Worm (Caenorhabditis elegans) whole organism, dauer: ENCODE data around the gene F40C5.2.
"Not testable (repeated sequence)": the region's sequence is repeated elsewhere in the genome, so short reads cannot be mapped to it uniquely, and the experiment has no call there.

ENCODE experiments used
- unc-62 ChIP-seq: sonication (generic microtip); optimal IDR thresholded peaks from 2 replicates; lab custom pipeline; 2017; ENCODE audit warnings: missing biosample characterization, missing genetic modification reagents, missing genetic modification characterization

The F40C5.2 gene

DNA sequence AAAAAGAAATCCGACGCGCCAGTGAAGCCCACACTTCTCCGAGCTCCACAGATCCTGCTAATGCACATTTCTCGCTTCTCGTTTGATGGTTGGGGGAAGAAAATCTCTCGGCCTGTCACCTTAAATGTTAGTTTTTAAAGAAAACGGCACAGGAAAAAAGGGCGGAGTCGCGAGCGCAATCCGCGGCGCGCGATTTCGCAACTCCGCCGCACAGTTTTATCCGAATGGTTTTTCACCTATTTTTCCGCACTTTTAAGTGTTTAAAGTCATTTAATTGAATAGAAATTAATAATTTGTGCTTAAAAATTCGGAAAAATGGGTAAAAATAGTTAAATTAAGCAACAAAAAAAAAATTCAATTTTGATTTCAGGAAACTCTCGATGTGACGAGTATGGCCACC is 16.8 kb downstream of the F40C5.2 start:
- no peak for TF ChIP-seq unc-62

DNA sequence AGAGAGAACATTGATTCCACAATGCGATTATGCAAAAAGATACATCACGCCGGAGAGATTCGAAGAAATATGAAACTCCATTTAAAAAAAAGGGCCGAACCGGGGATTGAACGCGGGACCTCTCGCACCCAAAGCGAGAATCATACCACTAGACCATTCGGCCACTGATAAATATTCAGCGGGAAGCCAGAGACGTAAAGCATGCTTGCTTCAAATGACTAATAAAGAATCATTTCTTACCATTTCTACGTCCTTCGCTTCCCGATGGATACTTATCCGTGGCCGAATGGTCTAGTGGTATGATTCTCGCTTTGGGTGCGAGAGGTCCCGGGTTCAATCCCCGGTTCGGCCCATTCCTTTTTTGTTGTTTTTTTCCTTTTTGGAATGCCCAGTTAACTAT is 17.4 kb downstream of the F40C5.2 start:
- no peak for TF ChIP-seq unc-62

DNA sequence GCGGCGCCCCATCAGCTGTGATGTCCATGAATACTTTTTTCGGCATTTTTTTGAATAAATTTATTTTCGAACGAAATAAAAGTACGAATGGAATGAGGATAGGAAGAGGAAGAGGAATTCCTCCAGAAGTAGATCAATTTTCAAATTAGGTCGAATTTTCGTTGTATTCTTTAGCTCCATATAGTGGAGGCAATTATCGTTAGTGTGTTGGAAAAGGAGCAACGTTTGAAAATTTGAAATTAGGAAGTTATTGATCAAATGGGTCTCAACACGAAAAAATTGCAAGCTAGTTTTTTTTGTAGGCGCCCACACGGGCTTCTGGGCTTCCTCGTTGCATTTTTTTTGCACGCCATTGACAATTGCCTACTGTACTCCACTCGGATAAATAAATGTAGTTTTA is 21.3 kb downstream of the F40C5.2 start, which contains the start of gene T22F3.12:
Gene T22F3.12 (minus strand): TSS at position 101 of the 400 bp plus-strand sequence.
- TF ChIP-seq unc-62 = no peak

DNA sequence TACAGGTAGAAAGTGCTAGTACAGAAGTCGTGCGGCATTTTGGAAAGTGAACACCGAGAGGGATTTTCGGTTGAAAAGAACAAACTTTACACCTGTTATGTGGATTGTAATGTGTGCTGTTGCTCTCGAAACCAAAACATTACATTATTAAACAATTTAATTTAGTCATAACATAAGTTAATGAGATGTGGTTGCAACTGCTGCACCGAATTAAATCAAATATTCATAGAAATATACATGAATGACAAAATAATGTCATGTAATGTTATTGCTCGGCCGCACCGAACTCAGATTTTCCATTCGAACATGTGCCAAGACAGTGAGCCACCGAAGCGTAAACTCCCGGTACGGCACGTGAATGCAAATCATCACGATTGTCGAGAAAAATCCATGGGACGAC is 24.1 kb downstream of the F40C5.2 start, which contains the start of gene srh-213:
Gene srh-213 (minus strand): TSS at position 101 of the 400 bp plus-strand sequence.
- TF ChIP-seq unc-62 = no peak

DNA sequence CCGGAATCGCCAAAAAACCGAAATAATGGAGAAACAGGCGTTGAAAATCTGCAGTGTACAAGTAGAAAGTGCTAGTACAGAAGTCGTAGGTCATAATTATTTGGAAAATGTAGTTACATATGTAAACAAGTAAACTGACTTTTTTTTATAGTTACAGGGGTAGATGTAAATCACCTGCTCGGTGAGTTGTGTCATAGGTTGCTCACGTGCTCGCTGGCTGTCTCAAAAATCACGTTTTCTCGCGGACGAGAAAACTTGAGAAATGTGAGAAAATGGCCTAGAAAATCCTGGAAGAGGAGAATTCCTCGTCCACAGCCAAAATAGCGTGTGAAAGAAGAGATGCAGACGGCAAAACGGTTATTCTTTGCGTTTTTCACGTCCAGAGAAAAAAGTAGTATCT is 26.3 kb downstream of the F40C5.2 start, which contains the start of gene srh-212:
Gene srh-212 (minus strand): TSS at position 101 of the 400 bp plus-strand sequence.
- not testable (repeated sequence) for TF ChIP-seq unc-62

DNA sequence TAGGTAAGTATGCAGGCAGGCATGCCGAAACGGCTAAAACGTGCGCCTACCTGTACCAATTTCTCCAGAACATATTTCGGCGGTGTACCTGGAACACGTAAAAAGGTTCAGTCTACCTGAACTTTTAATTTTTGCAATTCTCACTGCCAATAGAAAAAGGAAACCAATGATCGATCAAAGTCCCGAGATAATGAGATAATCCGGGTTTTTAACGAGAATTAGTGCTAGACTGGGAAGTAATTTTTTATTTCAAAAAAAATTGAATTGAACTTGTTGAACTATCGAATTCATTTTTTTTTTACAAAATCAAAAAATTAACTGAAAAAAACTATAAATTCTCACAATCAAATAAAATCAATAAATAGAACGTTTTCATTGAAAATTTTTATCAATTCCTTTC is 29.8 kb downstream of the F40C5.2 start, which contains the start of gene T22F3.7:
Gene T22F3.7 (minus strand): TSS at position 101 of the 400 bp plus-strand sequence.
- TF ChIP-seq unc-62 = no peak

DNA sequence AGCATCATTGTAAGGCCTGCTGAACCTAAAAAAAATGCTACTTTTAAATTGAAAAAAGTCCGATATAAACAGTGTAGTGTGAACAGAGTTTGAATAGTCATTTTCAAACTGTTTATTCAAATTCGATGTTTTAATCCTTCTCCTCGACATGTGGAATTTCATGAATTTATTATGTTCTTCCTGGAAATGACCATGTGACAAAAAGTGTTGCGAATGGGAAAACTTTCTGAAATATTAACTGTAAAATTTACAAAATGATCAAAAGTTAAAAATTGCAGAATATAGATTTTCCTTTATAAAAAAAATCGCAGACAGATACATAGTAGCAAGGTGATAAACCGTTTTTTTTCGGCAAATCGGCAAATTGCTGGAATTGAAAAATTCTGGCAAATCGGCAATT is 34.5 kb downstream of the F40C5.2 start, which contains the start of gene T22F3.8:
Gene T22F3.8 (minus strand): TSS at position 101 of the 400 bp plus-strand sequence.
- no peak for TF ChIP-seq unc-62

DNA sequence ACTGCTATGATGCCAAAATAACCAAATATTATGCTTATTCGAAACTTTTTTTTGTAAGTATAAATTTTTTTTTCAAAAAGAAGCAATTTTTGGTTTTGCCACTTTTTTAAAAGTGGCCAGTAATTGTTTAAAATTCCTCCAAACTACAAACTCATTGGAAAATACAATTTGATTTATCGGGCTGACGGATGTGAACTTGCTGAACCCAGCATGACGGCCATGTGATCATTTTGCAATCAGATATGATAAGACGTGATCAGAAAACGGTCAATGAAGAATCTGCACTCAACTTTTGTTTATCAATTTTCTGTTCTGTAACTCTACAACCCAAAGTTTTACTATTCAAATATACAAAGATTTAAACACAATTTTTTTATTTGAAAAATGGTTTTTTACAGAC is 35.6 kb downstream of the F40C5.2 start:
- no peak for TF ChIP-seq unc-62

DNA sequence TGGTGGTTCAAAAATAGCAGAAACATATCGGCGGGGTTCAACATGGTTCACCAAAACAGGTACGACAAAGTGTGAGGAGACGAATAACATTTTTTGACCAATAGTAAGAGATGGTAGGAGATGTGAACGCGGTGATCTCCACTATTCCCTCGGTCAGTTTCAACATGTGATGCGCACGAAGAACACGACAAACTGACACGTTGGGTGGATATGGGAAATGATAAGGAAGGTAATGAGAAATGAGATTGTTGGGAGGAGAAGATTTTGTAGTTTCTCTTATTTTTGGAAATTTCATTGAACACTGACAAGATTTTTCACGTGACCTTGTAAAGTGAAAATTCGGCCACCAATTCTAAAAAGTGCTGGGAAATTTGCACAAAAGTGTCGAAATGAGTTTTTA is 39.9 kb downstream of the F40C5.2 start:
- no peak for TF ChIP-seq unc-62

DNA sequence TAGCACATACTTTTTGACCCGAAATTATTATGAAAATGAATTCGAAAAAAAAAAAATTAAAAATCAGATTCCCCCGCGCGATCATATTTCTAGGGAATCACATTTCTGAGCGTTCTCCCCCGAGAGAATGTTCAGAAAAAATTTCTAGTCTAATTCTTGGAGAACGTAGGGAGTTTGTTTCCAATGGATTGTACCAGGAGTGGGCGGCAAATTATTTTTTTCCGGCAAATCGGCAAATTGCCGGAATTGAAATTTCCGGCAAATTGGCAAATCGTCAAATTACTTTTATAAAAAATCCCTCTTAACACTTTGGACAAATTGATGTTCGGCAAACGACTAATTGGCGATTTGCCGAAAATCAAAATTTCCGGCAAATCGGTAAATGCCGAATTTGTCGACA is 40.9 kb downstream of the F40C5.2 start, which contains the start of gene T22F3.10:
Gene T22F3.10 (minus strand): TSS at position 101 of the 400 bp plus-strand sequence.
- no peak for TF ChIP-seq unc-62

DNA sequence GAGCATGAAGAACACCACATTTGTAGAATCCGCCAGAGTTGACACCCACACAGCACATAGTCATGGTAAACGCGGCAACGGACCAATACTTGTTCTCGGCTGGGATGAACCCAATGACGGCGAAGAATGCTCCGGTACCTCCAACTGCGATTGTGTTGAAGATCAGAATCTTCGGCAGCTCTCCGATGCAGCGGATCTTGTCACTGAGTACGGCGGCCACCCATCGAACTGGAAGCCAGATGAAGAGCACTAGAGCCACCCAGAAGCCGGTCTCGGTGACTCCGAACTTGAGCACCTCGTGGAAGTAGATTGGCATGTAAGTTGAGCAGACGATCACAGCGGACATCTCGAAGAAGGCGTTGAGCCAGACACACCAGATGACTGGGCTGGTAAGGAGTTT is 42.2 kb downstream of the F40C5.2 start:
- TF ChIP-seq unc-62 = no peak

DNA sequence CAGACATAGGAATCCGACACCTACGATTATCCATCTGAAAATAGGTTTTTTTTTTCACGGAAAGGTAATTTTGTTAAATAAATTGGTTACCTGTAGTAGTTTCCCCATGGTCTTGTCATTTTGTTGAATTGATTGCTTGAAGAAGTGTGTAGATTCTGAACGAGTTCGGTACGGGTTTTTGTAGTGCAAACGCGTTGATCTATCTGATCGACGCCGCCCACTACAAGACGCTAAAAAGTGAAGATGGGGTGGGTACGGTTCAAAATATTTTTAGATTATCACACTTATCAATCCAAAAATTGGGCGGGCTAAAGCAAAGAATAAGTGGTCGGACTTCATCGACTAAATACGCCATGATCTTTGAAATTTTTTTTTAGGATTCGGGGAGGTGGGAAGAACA is 43.6 kb downstream of the F40C5.2 start, which contains the start of gene T22F3.11:
Gene T22F3.11 (minus strand): TSS at position 157 of the 400 bp plus-strand sequence.
- no peak for TF ChIP-seq unc-62

DNA sequence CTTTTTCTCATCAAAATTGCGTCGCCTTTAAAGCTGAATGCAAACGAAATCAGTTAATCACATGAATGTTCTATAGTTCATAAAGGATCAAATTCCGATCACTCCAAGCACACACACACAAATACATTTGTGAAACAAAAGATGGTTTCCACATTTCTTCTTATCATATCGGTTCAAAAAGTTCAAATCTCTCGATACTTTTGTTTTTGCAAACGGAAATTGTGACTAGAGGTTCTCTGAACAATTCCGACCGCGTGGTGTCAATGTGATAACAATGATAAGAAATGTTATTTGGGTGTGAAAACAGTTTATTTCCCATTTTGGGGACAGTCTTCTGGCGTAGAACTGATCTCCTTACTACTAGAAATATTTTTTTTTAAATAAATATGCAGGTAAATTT is 46.0 kb downstream of the F40C5.2 start:
- no peak for TF ChIP-seq unc-62

DNA sequence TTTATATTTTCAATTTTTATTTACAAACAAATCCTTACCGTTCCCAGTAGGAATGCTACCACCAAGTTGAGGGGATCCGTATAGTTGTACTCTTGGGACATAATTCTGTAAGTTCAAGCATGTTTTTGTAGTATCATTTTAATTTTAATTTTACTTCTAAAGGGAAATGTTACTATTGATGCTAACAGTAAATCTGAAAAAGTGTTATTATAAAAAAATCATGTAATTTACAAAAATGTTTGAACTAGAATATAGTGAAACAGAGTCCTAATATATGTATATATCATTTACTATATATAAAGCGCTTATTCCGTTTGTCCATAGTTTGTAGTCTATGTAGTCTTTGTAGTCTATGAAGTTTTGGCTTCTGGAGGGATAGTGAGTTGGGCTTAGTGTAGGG is 49.8 kb downstream of the F40C5.2 start, which contains the start of gene srx-93:
Gene srx-93 (minus strand): TSS at position 101 of the 400 bp plus-strand sequence.
- not testable (repeated sequence) for TF ChIP-seq unc-62
